Worm (Caenorhabditis elegans) whole organism, young adult: ENCODE measurements around the gene glp-1.

Experiments
- B0019.2 ChIP-seq: fragments of 200-800 bp; sonication (Bioruptor generic); conservative IDR thresholded peaks from 2 replicates; pipeline ENCODE4 v1.3.6; 2022; ENCODE audit warnings: missing genetic modification reagents, missing genetic modification characterization, missing compliant biosample characterization
- C06A6.2 ChIP-seq: fragments of 200-800 bp; sonication (Bioruptor generic); conservative IDR thresholded peaks from 2 replicates; pipeline ENCODE4 v1.3.6; 2022; ENCODE audit warnings: missing genetic modification characterization, missing compliant biosample characterization
- D2030.7 ChIP-seq: fragments of 200-800 bp; sonication (Bioruptor generic); IDR thresholded peaks from 2 replicates; pipeline ENCODE4 v1.3.6; 2022; ENCODE audit warnings: missing genetic modification reagents, missing genetic modification characterization, missing compliant biosample characterization
- F10E7.11 ChIP-seq: sonication (generic microtip); optimal IDR thresholded peaks from 2 replicates; lab custom pipeline; 2017; ENCODE audit warnings: mild to moderate bottlenecking, missing genetic modification characterization, moderate library complexity, missing compliant biosample characterization
- F23B12.7 ChIP-seq: sonication (generic microtip); optimal IDR thresholded peaks from 2 replicates; lab custom pipeline; 2017; ENCODE audit warnings: missing genetic modification characterization, mild to moderate bottlenecking, missing compliant biosample characterization, antibody characterized with exemption, moderate library complexity; ENCODE audit not compliant: insufficient read depth
- F37B4.10 ChIP-seq: fragments of 200-800 bp; sonication (Bioruptor generic); IDR thresholded peaks from 2 replicates; pipeline ENCODE4 v1.3.6; 2022; ENCODE audit warnings: missing genetic modification characterization, missing compliant biosample characterization
- F52B5.7 ChIP-seq: sonication (generic microtip); optimal IDR thresholded peaks from 2 replicates; lab custom pipeline; 2016; ENCODE audit warnings: mild to moderate bottlenecking, missing genetic modification characterization, missing compliant biosample characterization
- F57C9.4 ChIP-seq: sonication (generic microtip); optimal IDR thresholded peaks from 2 replicates; lab custom pipeline; 2017; ENCODE audit warnings: mild to moderate bottlenecking, missing genetic modification characterization, missing compliant biosample characterization
- K12H6.12 ChIP-seq: fragments of 200-800 bp; sonication (Bioruptor generic); optimal IDR thresholded peaks from 2 replicates; lab custom pipeline; 2018; ENCODE audit warnings: mild to moderate bottlenecking, missing genetic modification characterization, missing compliant biosample characterization
- T26A5.8 ChIP-seq: sonication (generic microtip); optimal IDR thresholded peaks from 2 replicates; lab custom pipeline; 2016; ENCODE audit warnings: missing genetic modification characterization, missing compliant biosample characterization
- Y56A3A.18 ChIP-seq: fragments of 200-800 bp; sonication (Bioruptor generic); IDR thresholded peaks from 2 replicates; pipeline ENCODE4 v1.3.6; 2022; ENCODE audit warnings: missing genetic modification reagents, missing genetic modification characterization, missing compliant biosample characterization
- Y67H2A.10 ChIP-seq: fragments of 200-800 bp; sonication (Bioruptor generic); conservative IDR thresholded peaks from 2 replicates; pipeline ENCODE4 v1.3.6; 2022; ENCODE audit warnings: missing genetic modification reagents, missing genetic modification characterization, missing compliant biosample characterization
- ZK185.1 ChIP-seq: sonication (generic microtip); optimal IDR thresholded peaks from 2 replicates; lab custom pipeline; 2016; ENCODE audit warnings: mild to moderate bottlenecking, missing genetic modification characterization, missing compliant biosample characterization; ENCODE audit not compliant: poor library complexity, severe bottlenecking
- akir-1 ChIP-seq: fragments of 200-800 bp; sonication (Bioruptor generic); optimal IDR thresholded peaks from 2 replicates; lab custom pipeline; 2018; ENCODE audit warnings: mild to moderate bottlenecking, missing genetic modification characterization, moderate library complexity, missing compliant biosample characterization
- aptf-2 ChIP-seq: fragments of 200-800 bp; sonication (Bioruptor generic); conservative IDR thresholded peaks from 2 replicates; pipeline ENCODE4 v1.3.6; 2022; ENCODE audit warnings: missing genetic modification reagents, missing genetic modification characterization, missing compliant biosample characterization
- bed-1 ChIP-seq: fragments of 200-800 bp; sonication (Bioruptor generic); IDR thresholded peaks from 2 replicates; pipeline ENCODE4 v1.3.6; 2022; ENCODE audit warnings: missing genetic modification reagents, missing genetic modification characterization, missing compliant biosample characterization
- bed-2 ChIP-seq: fragments of 200-800 bp; sonication (Bioruptor generic); IDR thresholded peaks from 2 replicates; pipeline ENCODE4 v1.3.6; 2022; ENCODE audit warnings: missing genetic modification reagents, missing genetic modification characterization, missing compliant biosample characterization
- ccch-3 ChIP-seq: fragments of 200-800 bp; sonication (Bioruptor generic); optimal IDR thresholded peaks from 2 replicates; lab custom pipeline; 2018; ENCODE audit warnings: mild to moderate bottlenecking, missing genetic modification characterization, missing compliant biosample characterization
- cebp-2 ChIP-seq: fragments of 200-800 bp; sonication (Bioruptor generic); IDR thresholded peaks from 2 replicates; pipeline ENCODE4 v1.3.6; 2022; ENCODE audit warnings: missing genetic modification characterization, missing compliant biosample characterization
- ceh-79 ChIP-seq: sonication (generic microtip); optimal IDR thresholded peaks from 2 replicates; lab custom pipeline; 2017; ENCODE audit warnings: mild to moderate bottlenecking, missing genetic modification characterization, missing compliant biosample characterization
- die-1 ChIP-seq: sonication (generic microtip); optimal IDR thresholded peaks from 2 replicates; lab custom pipeline; 2016; ENCODE audit warnings: missing genotype, mild to moderate bottlenecking, missing genetic modification characterization, missing compliant biosample characterization
- dpl-1 ChIP-seq: fragments of 150-350 bp; optimal IDR thresholded peaks from 2 replicates; lab custom pipeline; 2014; ENCODE audit warnings: missing biosample characterization, missing genetic modification reagents, missing genetic modification characterization
- egl-18 ChIP-seq: fragments of 200-800 bp; sonication (Bioruptor generic); IDR thresholded peaks from 2 replicates; pipeline ENCODE4 v1.3.6; 2022; ENCODE audit warnings: missing genetic modification reagents, missing genetic modification characterization, missing compliant biosample characterization
- egl-44 ChIP-seq: fragments of 200-800 bp; sonication (Bioruptor generic); IDR thresholded peaks from 2 replicates; pipeline ENCODE4 v1.3.6; 2022; ENCODE audit warnings: missing genetic modification reagents, missing genetic modification characterization, missing compliant biosample characterization
- egrh-3 ChIP-seq: fragments of 200-800 bp; sonication (Bioruptor generic); IDR thresholded peaks from 2 replicates; pipeline ENCODE4 v1.3.6; 2022; ENCODE audit warnings: missing genetic modification reagents, missing genetic modification characterization, missing compliant biosample characterization
- ekl-4 ChIP-seq: fragments of 200-800 bp; sonication (Bioruptor generic); IDR thresholded peaks from 2 replicates; pipeline ENCODE4 v1.3.6; 2022; ENCODE audit warnings: missing genetic modification reagents, missing genetic modification characterization, missing compliant biosample characterization
- fkh-3 ChIP-seq: sonication (generic microtip); optimal IDR thresholded peaks from 2 replicates; lab custom pipeline; 2016; ENCODE audit warnings: mild to moderate bottlenecking, missing genetic modification characterization, missing compliant biosample characterization
- gei-17 ChIP-seq: fragments of 200-800 bp; sonication (Bioruptor generic); optimal IDR thresholded peaks from 2 replicates; lab custom pipeline; 2018; ENCODE audit warnings: mild to moderate bottlenecking, missing genetic modification characterization, missing compliant biosample characterization
- hmg-1.2 ChIP-seq: fragments of 200-800 bp; sonication (Bioruptor generic); IDR thresholded peaks from 2 replicates; pipeline ENCODE4 v1.3.6; 2022; ENCODE audit warnings: missing genetic modification reagents, missing genetic modification characterization, missing compliant biosample characterization
- hmg-20 ChIP-seq: fragments of 200-800 bp; sonication (Bioruptor generic); IDR thresholded peaks from 2 replicates; pipeline ENCODE4 v1.3.6; 2022; ENCODE audit warnings: missing genetic modification reagents, missing genetic modification characterization, missing compliant biosample characterization
- let-607 ChIP-seq, 2 experiments: fragments of 200-800 bp in 1 of 2; sonication (Bioruptor generic) in 1 of 2; sonication (generic microtip) in 1 of 2; optimal IDR thresholded peaks; 2 replicates each; lab custom pipeline; 2016 to 2018; ENCODE audit warnings: mild to moderate bottlenecking in 2 of 2, missing compliant biosample characterization in 2 of 2, missing genetic modification characterization in 2 of 2, moderate library complexity in 2 of 2, missing genotype in 1 of 2
- lin-40 ChIP-seq: sonication (generic microtip); optimal IDR thresholded peaks from 2 replicates; lab custom pipeline; 2016; ENCODE audit warnings: missing genetic modification characterization, mild to moderate bottlenecking, missing compliant biosample characterization, missing genotype, missing genetic modification reagents
- lir-1 ChIP-seq: fragments of 200-800 bp; sonication (Bioruptor generic); conservative IDR thresholded peaks from 2 replicates; pipeline ENCODE4 v1.3.6; 2022; ENCODE audit warnings: missing genetic modification reagents, missing genetic modification characterization, missing compliant biosample characterization
- madf-3 ChIP-seq: fragments of 200-800 bp; sonication (Bioruptor generic); IDR thresholded peaks from 2 replicates; pipeline ENCODE4 v1.3.6; 2022; ENCODE audit warnings: missing genetic modification reagents, missing genetic modification characterization, missing compliant biosample characterization
- madf-6 ChIP-seq: fragments of 200-800 bp; sonication (Bioruptor generic); IDR thresholded peaks from 2 replicates; pipeline ENCODE4 v1.3.6; 2022; ENCODE audit warnings: missing genetic modification reagents, missing genetic modification characterization, missing compliant biosample characterization
- mcd-1 ChIP-seq: fragments of 200-800 bp; sonication (Bioruptor generic); IDR thresholded peaks from 2 replicates; pipeline ENCODE4 v1.3.6; 2022; ENCODE audit warnings: missing genetic modification reagents, missing genetic modification characterization, missing compliant biosample characterization
- mes-4 ChIP-seq: sonication (generic microtip); optimal IDR thresholded peaks from 2 replicates; lab custom pipeline; 2016; ENCODE audit warnings: missing genotype, missing genetic modification characterization, missing compliant biosample characterization
- nfya-2 ChIP-seq: fragments of 200-800 bp; sonication (Bioruptor generic); IDR thresholded peaks from 2 replicates; pipeline ENCODE4 v1.3.6; 2022; ENCODE audit warnings: missing genetic modification reagents, missing genetic modification characterization, missing compliant biosample characterization
- nhr-27 ChIP-seq: fragments of 200-800 bp; sonication (Bioruptor generic); optimal IDR thresholded peaks from 2 replicates; lab custom pipeline; 2018; ENCODE audit warnings: mild to moderate bottlenecking, missing genetic modification characterization, moderate library complexity, missing compliant biosample characterization
- pha-4 ChIP-seq: fragments of 150-350 bp; sonication (generic microtip); optimal IDR thresholded peaks from 2 replicates; lab custom pipeline; 2014; ENCODE audit warnings: missing biosample characterization, missing genetic modification reagents, missing genetic modification characterization
- repo-1 ChIP-seq: sonication (generic microtip); optimal IDR thresholded peaks from 2 replicates; lab custom pipeline; 2017; ENCODE audit warnings: mild to moderate bottlenecking, missing genetic modification characterization, missing compliant biosample characterization
- snpc-4 ChIP-seq, 5 experiments: fragments of 150-350 bp in 1 of 5; sonication (generic microtip) in 4 of 5; optimal IDR thresholded peaks; 2 replicates each; lab custom pipeline; 2014 to 2018; ENCODE audit warnings: missing genetic modification characterization in 5 of 5, missing biosample characterization in 3 of 5, antibody characterized with exemption in 2 of 5, mild to moderate bottlenecking in 2 of 5, missing compliant biosample characterization in 2 of 5, missing genotype in 2 of 5, moderate library complexity in 2 of 5, missing genetic modification reagents in 1 of 5
- somi-1 ChIP-seq: fragments of 200-800 bp; sonication (Bioruptor generic); optimal IDR thresholded peaks from 2 replicates; lab custom pipeline; 2018; ENCODE audit warnings: mild to moderate bottlenecking, missing genetic modification characterization, missing compliant biosample characterization
- sptf-2 ChIP-seq: fragments of 200-800 bp; sonication (Bioruptor generic); optimal IDR thresholded peaks from 2 replicates; lab custom pipeline; 2018; ENCODE audit warnings: mild to moderate bottlenecking, missing genetic modification characterization, missing compliant biosample characterization
- xnd-1 ChIP-seq: sonication (generic microtip); optimal IDR thresholded peaks from 2 replicates; lab custom pipeline; 2016; ENCODE audit warnings: missing genotype, missing genetic modification reagents, missing genetic modification characterization, missing compliant biosample characterization
- zfh-2 ChIP-seq: fragments of 200-800 bp; sonication (Bioruptor generic); conservative IDR thresholded peaks from 2 replicates; pipeline ENCODE4 v1.3.6; 2022; ENCODE audit warnings: missing genetic modification reagents, missing genetic modification characterization, missing compliant biosample characterization
- ztf-18 ChIP-seq: sonication (generic microtip); optimal IDR thresholded peaks from 2 replicates; lab custom pipeline; 2016; ENCODE audit warnings: missing genotype, mild to moderate bottlenecking, missing genetic modification characterization, missing compliant biosample characterization

glp-1 gene

DNA sequence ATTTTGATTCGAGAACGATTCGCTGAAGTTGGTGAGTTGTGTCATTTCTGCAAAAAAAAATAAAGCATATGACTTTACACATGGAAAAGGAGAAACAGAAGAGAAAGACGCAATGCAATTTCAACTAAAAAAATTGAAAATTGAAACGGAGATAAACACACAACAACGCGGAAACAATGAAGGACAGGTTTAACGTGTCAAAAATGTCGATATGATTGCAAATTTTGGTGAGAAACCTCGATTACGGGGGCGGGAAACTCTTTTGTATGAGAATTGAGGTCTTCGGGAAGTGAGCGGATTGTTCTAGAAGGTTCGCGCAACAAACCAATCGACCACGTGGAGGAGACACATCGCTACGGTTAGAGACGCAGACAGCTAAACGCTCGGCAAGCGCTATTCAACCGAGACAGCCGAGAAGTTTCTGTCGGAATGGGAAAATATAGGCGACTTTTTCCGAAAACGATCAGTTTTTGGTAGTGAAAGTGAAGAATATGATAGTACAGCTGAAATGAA is 38.2 kb upstream of the glp-1 start, which contains the start of gene R107.5 (continued):
- TF ChIP-seq ekl-4 (peak; percentile 98), repo-1 (tag; lab: Kevin White, UChicago) (peak; percentile 96), egrh-3 (GFP tag; lab: Robert Waterston, UW) (peak; percentile 55; the same call in 1 of the 2 replicates), zfh-2 (GFP tag; lab: Robert Waterston, UW) (peak; percentile 93), ccch-3 (GFP tag; lab: Kevin White, UChicago) (no peak), Y56A3A.18 (GFP tag; lab: Robert Waterston, UW) (peak; percentile 86), Y67H2A.10 (peak; percentile 96), madf-6 (peak; percentile 79), F37B4.10 (GFP tag; lab: Robert Waterston, UW) (no peak), F57C9.4 (tag; lab: Kevin White, UChicago) (peak; percentile 86), mes-4 (tag; lab: Kevin White, UChicago) (no peak), akir-1 (GFP tag; lab: Kevin White, UChicago) (peak; percentile 71), fkh-3 (tag; lab: Kevin White, UChicago) (peak; percentile 36), aptf-2 (GFP tag; lab: Robert Waterston, UW) (no peak), nfya-2 (GFP tag; lab: Robert Waterston, UW) (no peak), xnd-1 (tag; lab: Kevin White, UChicago) (no peak), hmg-1.2 (peak; percentile 95), F23B12.7 (tag; lab: Kevin White, UChicago) (no peak), cebp-2 (GFP tag; lab: Robert Waterston, UW) (peak; percentile 87), bed-2 (GFP tag; lab: Robert Waterston, UW) (peak; percentile 65; the same call in 1 of the 2 replicates), dpl-1 (GFP tag; lab: Kevin White, UChicago) (peak; percentile 42), egl-18 (GFP tag; lab: Robert Waterston, UW) (peak; percentile 91), snpc-4 (GFP tag; optimal IDR thresholded peaks at IDR 0.05; lab: Kevin White, UChicago) (no peak), snpc-4 (tag; optimal IDR thresholded peaks at IDR 0.05; lab: Kevin White, UChicago) (peak in 2 of 4 experiments; percentile 48 to 77), egl-44 (GFP tag; lab: Robert Waterston, UW) (peak; percentile 84), ztf-18 (peak; percentile 63), B0019.2 (peak; percentile 46; the same call in 1 of the 2 replicates), sptf-2 (GFP tag; lab: Kevin White, UChicago) (no peak), die-1 (peak; percentile 20), hmg-20 (GFP tag; lab: Robert Waterston, UW) (no peak), C06A6.2 (GFP tag; lab: Robert Waterston, UW) (peak; percentile 89), nhr-27 (tag; lab: Kevin White, UChicago) (peak; percentile 95), mcd-1 (GFP tag; lab: Robert Waterston, UW) (peak; percentile 89), ZK185.1 (peak; percentile 47), K12H6.12 (tag; lab: Kevin White, UChicago) (peak; percentile 96), madf-3 (GFP tag; lab: Robert Waterston, UW) (peak; percentile 82), let-607 (tag; optimal IDR thresholded peaks at IDR 0.05; lab: Kevin White, UChicago) (peak; percentile 95 to 98), lin-40 (tag; lab: Kevin White, UChicago) (peak; percentile 97), ceh-79 (peak; percentile 62), somi-1 (GFP tag; lab: Kevin White, UChicago) (peak; percentile 97), D2030.7 (GFP tag; lab: Robert Waterston, UW) (peak; percentile 51), lir-1 (peak; percentile 93), gei-17 (peak; percentile 92), F10E7.11 (tag; lab: Kevin White, UChicago) (peak; percentile 82), pha-4 (tag; lab: Kevin White, UChicago) (no peak), T26A5.8 (no peak), bed-1 (0 out of 2 replicates have a peak, but pooled peaks have one; percentile 59), F52B5.7 (tag; lab: Kevin White, UChicago) (peak; percentile 54)
